Worm (Caenorhabditis elegans): Measurements from ENCODE around the gene npl-4.1.

ce11 chrII:5646942-5647341 lies 15.8 kb downstream of the npl-4.1 start, which contains the start of gene F59E12.9:
- TF ChIP-seq W03F9.2 (tag; optimal IDR thresholded peaks at IDR 0.05) (no peak), him-1 (tag; optimal IDR thresholded peaks at IDR 0.05) (no peak), dao-5 (tag; optimal IDR thresholded peaks at IDR 0.05) (no peak)

All from whole organism, L4/young adult.